Worm (Caenorhabditis elegans) whole organism, L4/young adult: Measurements from ENCODE around the gene C39D10.8.

ENCODE experiments used
- W03F9.2 ChIP-seq: fragments of 150-350 bp; optimal IDR thresholded peaks from 2 replicates; lab custom pipeline; 2014; ENCODE audit warnings: missing biosample characterization, missing genetic modification characterization
- dao-5 ChIP-seq: sonication (generic microtip); optimal IDR thresholded peaks from 2 replicates; lab custom pipeline; 2016; ENCODE audit warnings: missing genotype, missing genetic modification characterization, moderate library complexity, missing compliant biosample characterization
- him-1 ChIP-seq: sonication (generic microtip); optimal IDR thresholded peaks from 2 replicates; lab custom pipeline; 2016; ENCODE audit warnings: missing genotype, missing genetic modification reagents, missing genetic modification characterization, missing compliant biosample characterization

- TF ChIP-seq W03F9.2 (tag; lab: Kevin White, UChicago) (no peak), dao-5 (tag; lab: Kevin White, UChicago) (no peak), him-1 (no peak)
These were observed 42.2 kb downstream of the C39D10.8 start, which contains the start of gene nlp-101 for ce11 chrX:7838582-7838981.
